Worm (Caenorhabditis elegans) whole organism, L2 larva: ENCODE measurements around the gene ZK809.9.

Experiments
- F13H6.1 ChIP-seq: sonication (generic microtip); optimal IDR thresholded peaks from 2 replicates; lab custom pipeline; 2016; ENCODE audit warnings: missing genetic modification characterization, missing compliant biosample characterization
- Y55F3AM.14 ChIP-seq: fragments of 200-800 bp; sonication (Bioruptor generic); optimal IDR thresholded peaks from 2 replicates; lab custom pipeline; 2018; ENCODE audit warnings: mild to moderate bottlenecking, missing genetic modification characterization, missing compliant biosample characterization
- ZK546.5 ChIP-seq: sonication (generic microtip); optimal IDR thresholded peaks from 2 replicates; lab custom pipeline; 2017; ENCODE audit warnings: missing biosample characterization, missing genetic modification characterization
- alr-1 ChIP-seq: fragments of 150-350 bp; optimal IDR thresholded peaks from 2 replicates; lab custom pipeline; 2014; ENCODE audit warnings: missing biosample characterization, missing genetic modification characterization
- aly-2 ChIP-seq: fragments of 150-350 bp; optimal IDR thresholded peaks from 2 replicates; lab custom pipeline; 2014; ENCODE audit warnings: missing biosample characterization, missing genetic modification characterization
- ama-1 ChIP-seq: fragments of 150-350 bp; optimal IDR thresholded peaks from 2 replicates; lab custom pipeline; 2018; ENCODE audit warnings: inconsistent platforms
- blmp-1 ChIP-seq: sonication (generic microtip); optimal IDR thresholded peaks from 2 replicates; lab custom pipeline; 2017; ENCODE audit warnings: missing genetic modification characterization, mild to moderate bottlenecking, missing compliant biosample characterization, antibody characterized with exemption, moderate library complexity; ENCODE audit not compliant: insufficient read depth
- crh-2 ChIP-seq: sonication (generic microtip); optimal IDR thresholded peaks from 2 replicates; lab custom pipeline; 2017; ENCODE audit warnings: missing biosample characterization, missing genetic modification characterization
- dmd-4 ChIP-seq: sonication (generic microtip); optimal IDR thresholded peaks from 2 replicates; lab custom pipeline; 2017; ENCODE audit warnings: missing biosample characterization, missing genetic modification characterization
- egl-27 ChIP-seq: sonication (generic microtip); optimal IDR thresholded peaks from 3 replicates; lab custom pipeline; 2017; ENCODE audit warnings: missing biosample characterization, missing genetic modification reagents, missing genetic modification characterization
- elt-1 ChIP-seq: fragments of 150-350 bp; optimal IDR thresholded peaks from 2 replicates; lab custom pipeline; 2014; ENCODE audit warnings: missing biosample characterization, missing genetic modification characterization
- elt-3 ChIP-seq: sonication (generic microtip); optimal IDR thresholded peaks from 2 replicates; lab custom pipeline; 2017; ENCODE audit warnings: missing biosample characterization, missing genetic modification characterization
- fos-1 ChIP-seq: fragments of 150-350 bp; optimal IDR thresholded peaks from 2 replicates; lab custom pipeline; 2014; ENCODE audit warnings: missing biosample characterization, missing genetic modification characterization
- gmeb-1 ChIP-seq: fragments of 150-350 bp; optimal IDR thresholded peaks from 2 replicates; lab custom pipeline; 2014; ENCODE audit warnings: missing biosample characterization, missing genetic modification characterization
- lin-11 ChIP-seq: fragments of 150-350 bp; sonication (generic microtip); optimal IDR thresholded peaks from 2 replicates; lab custom pipeline; 2014; ENCODE audit warnings: missing biosample characterization, missing genetic modification characterization, inconsistent platforms, mixed read lengths
- lin-13 ChIP-seq: fragments of 150-350 bp; optimal IDR thresholded peaks from 2 replicates; lab custom pipeline; 2014; ENCODE audit warnings: missing biosample characterization, missing genetic modification reagents, missing genetic modification characterization
- lin-39 ChIP-seq: fragments of 150-350 bp; optimal IDR thresholded peaks from 2 replicates; lab custom pipeline; 2014; ENCODE audit warnings: missing biosample characterization, missing genetic modification reagents, missing genetic modification characterization
- mab-5 ChIP-seq: fragments of 150-350 bp; optimal IDR thresholded peaks from 2 replicates; lab custom pipeline; 2014; ENCODE audit warnings: missing biosample characterization, missing genetic modification characterization
- mbf-1 ChIP-seq: sonication (generic microtip); optimal IDR thresholded peaks from 2 replicates; lab custom pipeline; 2017; ENCODE audit warnings: missing biosample characterization, missing genetic modification characterization
- mdl-1 ChIP-seq, 2 experiments: fragments of 150-350 bp in 1 of 2; sonication (generic microtip) in 1 of 2; optimal IDR thresholded peaks; 2 replicates each; lab custom pipeline; 2017; ENCODE audit warnings: missing biosample characterization in 2 of 2, missing genetic modification characterization in 2 of 2
- nhr-10 ChIP-seq: sonication (generic microtip); optimal IDR thresholded peaks from 2 replicates; lab custom pipeline; 2017; ENCODE audit warnings: missing biosample characterization, missing genetic modification characterization
- nhr-12 ChIP-seq: fragments of 150-350 bp; optimal IDR thresholded peaks from 2 replicates; lab custom pipeline; 2014; ENCODE audit warnings: missing biosample characterization, missing genetic modification characterization
- nhr-21 ChIP-seq: fragments of 150-350 bp; optimal IDR thresholded peaks from 2 replicates; lab custom pipeline; 2014; ENCODE audit warnings: missing biosample characterization, missing genetic modification characterization
- nhr-237 ChIP-seq: fragments of 150-350 bp; optimal IDR thresholded peaks from 2 replicates; lab custom pipeline; 2014; ENCODE audit warnings: missing biosample characterization, missing genetic modification characterization
- nhr-25 ChIP-seq: fragments of 150-350 bp; sonication (generic microtip); optimal IDR thresholded peaks from 3 replicates; lab custom pipeline; 2014; ENCODE audit warnings: missing biosample characterization, missing genetic modification characterization
- peb-1 ChIP-seq: fragments of 150-350 bp; optimal IDR thresholded peaks from 2 replicates; lab custom pipeline; 2014; ENCODE audit warnings: missing biosample characterization, missing genetic modification characterization
- skn-1 ChIP-seq: sonication (generic microtip); optimal IDR thresholded peaks from 2 replicates; lab custom pipeline; 2017; ENCODE audit warnings: missing biosample characterization, missing genetic modification characterization
- sma-3 ChIP-seq: sonication (generic microtip); optimal IDR thresholded peaks from 2 replicates; lab custom pipeline; 2016; ENCODE audit warnings: missing genetic modification reagents, missing genetic modification characterization, missing compliant biosample characterization
- sma-9 ChIP-seq, 2 experiments: fragments of 150-350 bp in 1 of 2; sonication (generic microtip) in 1 of 2; optimal IDR thresholded peaks; 2 replicates each; lab custom pipeline; 2014 to 2016; ENCODE audit warnings: missing genetic modification characterization in 2 of 2, mild to moderate bottlenecking in 1 of 2, missing biosample characterization in 1 of 2, missing compliant biosample characterization in 1 of 2, missing genetic modification reagents in 1 of 2, moderate library complexity in 1 of 2
- snpc-4 ChIP-seq: fragments of 150-350 bp; optimal IDR thresholded peaks from 2 replicates; lab custom pipeline; 2014; ENCODE audit warnings: missing biosample characterization, missing genetic modification characterization
- unc-55 ChIP-seq: fragments of 150-350 bp; sonication (generic microtip); optimal IDR thresholded peaks from 3 replicates; lab custom pipeline; 2014; ENCODE audit warnings: missing biosample characterization, missing genetic modification reagents, missing genetic modification characterization
- zag-1 ChIP-seq: fragments of 150-350 bp; optimal IDR thresholded peaks from 2 replicates; lab custom pipeline; 2014; ENCODE audit warnings: missing biosample characterization, missing genetic modification characterization
- ztf-1 ChIP-seq: fragments of 200-800 bp; sonication (Bioruptor generic); conservative IDR thresholded peaks from 2 replicates; pipeline ENCODE4 v1.3.6; 2022; ENCODE audit warnings: missing genetic modification characterization, missing compliant biosample characterization
- ztf-11 ChIP-seq: sonication (generic microtip); optimal IDR thresholded peaks from 2 replicates; lab custom pipeline; 2017; ENCODE audit warnings: missing biosample characterization, missing genetic modification characterization
- ztf-4 ChIP-seq: fragments of 150-350 bp; optimal IDR thresholded peaks from 2 replicates; lab custom pipeline; 2014; ENCODE audit warnings: missing biosample characterization, missing genetic modification characterization

The ZK809.9 gene

DNA sequence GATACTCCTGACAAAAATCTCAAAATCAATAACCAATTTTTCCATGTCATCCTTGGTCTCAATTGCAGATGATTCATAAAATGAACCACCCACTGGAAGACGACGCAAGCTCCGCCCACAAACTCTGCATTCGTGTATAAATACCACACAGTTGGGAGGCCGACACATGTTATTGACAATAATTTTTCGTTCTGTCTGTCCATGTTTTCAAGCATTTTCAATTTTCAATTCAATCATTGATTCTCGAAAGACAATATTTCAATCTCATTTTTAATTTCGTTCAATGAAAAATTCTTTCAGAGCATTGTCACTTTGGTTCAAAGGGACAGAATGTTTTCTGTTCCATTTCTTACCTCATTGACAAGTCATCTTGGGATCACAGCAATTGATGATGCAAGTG is 10.9 kb downstream of the ZK809.9 start, which contains the start of gene inx-9:
Gene inx-9, plus strand, starts transcription at position 301 of the 400 bp plus-strand sequence.
- no peak for TF ChIP-seq skn-1 (tag; lab: Kevin White, UChicago)
- no peak for TF ChIP-seq peb-1
- TF ChIP-seq fos-1 (tag; lab: Kevin White, UChicago): no peak
- no peak for TF ChIP-seq ama-1 (lab: Kevin White, UChicago)
- no peak for TF ChIP-seq F13H6.1
- no peak for TF ChIP-seq elt-1 (tag; lab: Kevin White, UChicago)
- TF ChIP-seq ztf-11 (tag; lab: Kevin White, UChicago): no peak

DNA sequence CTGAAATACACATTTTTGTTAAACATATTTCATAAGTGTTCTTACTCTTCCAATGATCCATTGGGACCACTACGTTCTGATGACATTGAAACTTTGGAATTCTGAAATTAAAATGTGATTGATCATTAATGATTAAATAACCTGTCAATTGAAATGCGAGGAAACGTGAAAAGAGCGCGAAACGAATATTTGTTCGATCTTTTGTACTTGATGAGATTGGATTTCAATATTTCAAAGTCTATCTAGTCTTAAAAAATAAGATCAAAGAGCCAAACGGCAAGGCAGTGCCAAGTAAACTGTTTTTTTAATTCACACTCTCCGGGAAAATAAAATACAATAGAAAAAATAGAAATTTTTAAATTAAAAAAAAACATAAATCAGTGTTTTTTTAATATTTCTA is 16.8 kb downstream of the ZK809.9 start, which contains the start of gene ZK792.4:
Gene ZK792.4, minus strand, starts transcription at position 101 of the 400 bp plus-strand sequence.
- TF ChIP-seq skn-1 (tag; lab: Kevin White, UChicago): no peak
- TF ChIP-seq mdl-1 (tag; optimal IDR thresholded peaks at IDR 0.05; lab: Kevin White, UChicago): no peak
- TF ChIP-seq elt-3: no peak
- TF ChIP-seq dmd-4: no peak
- no peak for TF ChIP-seq nhr-10 (tag; lab: Kevin White, UChicago)
- no peak for TF ChIP-seq mbf-1 (tag; lab: Kevin White, UChicago)
- no peak for TF ChIP-seq unc-55 (GFP tag; lab: Kevin White, UChicago)
- TF ChIP-seq aly-2 (tag; lab: Kevin White, UChicago): no peak
- TF ChIP-seq lin-39 (tag; lab: Kevin White, UChicago): no peak
- no peak for TF ChIP-seq ztf-1
- no peak for TF ChIP-seq nhr-25
- TF ChIP-seq Y55F3AM.14 (GFP tag; lab: Kevin White, UChicago): no peak
- no peak for TF ChIP-seq nhr-12 (tag; lab: Kevin White, UChicago)
- no peak for TF ChIP-seq sma-3 (GFP tag; lab: Kevin White, UChicago)
- TF ChIP-seq alr-1 (tag; lab: Kevin White, UChicago): no peak
- no peak for TF ChIP-seq ZK546.5 (tag; lab: Kevin White, UChicago)
- TF ChIP-seq sma-9 (GFP tag; optimal IDR thresholded peaks at IDR 0.05; lab: Kevin White, UChicago): no peak
- TF ChIP-seq sma-9 (tag; optimal IDR thresholded peaks at IDR 0.05; lab: Kevin White, UChicago): no peak

DNA sequence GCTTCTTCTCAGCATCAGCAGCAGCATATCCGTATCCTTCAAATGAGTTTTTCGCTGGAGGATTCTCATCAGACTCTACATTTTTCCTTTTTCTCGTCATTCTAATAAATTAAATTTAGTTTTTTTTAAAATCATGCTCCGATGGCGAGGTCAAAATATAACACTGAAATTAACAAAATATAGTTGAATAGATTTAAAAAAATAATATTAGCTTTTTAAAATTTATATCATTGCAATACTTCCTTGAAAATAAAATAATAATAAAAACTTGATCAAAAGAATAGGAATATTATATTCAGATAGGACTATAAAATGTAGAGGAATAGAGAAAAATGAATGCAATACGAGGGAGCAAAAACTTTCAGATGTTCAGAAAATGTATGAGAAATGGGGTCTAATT is 22.9 kb downstream of the ZK809.9 start, which contains the start of gene ZK792.5:
Gene ZK792.5, minus strand, starts transcription at position 101 of the 400 bp plus-strand sequence.
- TF ChIP-seq sma-9 (GFP tag; optimal IDR thresholded peaks at IDR 0.05; lab: Kevin White, UChicago): no peak
- no peak for TF ChIP-seq sma-9 (tag; optimal IDR thresholded peaks at IDR 0.05; lab: Kevin White, UChicago)
- no peak for TF ChIP-seq blmp-1 (tag; lab: Kevin White, UChicago)
- no peak for TF ChIP-seq gmeb-1 (tag; lab: Kevin White, UChicago)
- no peak for TF ChIP-seq snpc-4 (tag; lab: Kevin White, UChicago)
- no peak for TF ChIP-seq alr-1 (tag; lab: Kevin White, UChicago)
- no peak for TF ChIP-seq mdl-1 (tag; optimal IDR thresholded peaks at IDR 0.05; lab: Kevin White, UChicago)
- TF ChIP-seq skn-1 (tag; lab: Kevin White, UChicago): no peak
- no peak for TF ChIP-seq egl-27
- no peak for TF ChIP-seq ztf-11 (tag; lab: Kevin White, UChicago)
- TF ChIP-seq, all 48 proteins: peak for 0

DNA sequence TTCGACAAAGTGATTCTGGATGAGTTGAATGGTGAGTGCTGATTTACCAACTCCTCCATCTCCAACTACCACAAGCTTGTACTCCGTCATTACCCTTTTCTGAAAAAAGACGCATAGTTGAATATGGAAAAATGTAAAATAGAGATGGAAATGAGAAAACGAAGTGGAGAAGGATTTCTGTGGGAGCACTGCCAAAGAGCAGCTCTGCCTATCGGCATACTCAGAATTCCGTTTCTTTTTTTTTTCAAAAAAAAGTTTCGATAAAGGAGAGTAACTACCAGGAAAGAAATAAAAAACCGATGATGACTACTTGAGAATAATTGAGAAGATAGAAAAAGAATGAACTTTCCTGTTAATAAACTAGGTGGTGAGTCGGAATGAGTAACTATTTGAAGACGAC is 25.9 kb downstream of the ZK809.9 start, which contains the start of gene let-60:
Gene let-60, minus strand, starts transcription at position 101 of the 400 bp plus-strand sequence.
- TF ChIP-seq sma-9 (GFP tag; optimal IDR thresholded peaks at IDR 0.05; lab: Kevin White, UChicago): no peak
- TF ChIP-seq sma-9 (tag; optimal IDR thresholded peaks at IDR 0.05; lab: Kevin White, UChicago): no peak
- TF ChIP-seq nhr-237 (tag; lab: Kevin White, UChicago): no peak
- TF ChIP-seq snpc-4 (tag; lab: Kevin White, UChicago): no peak
- TF ChIP-seq mab-5 (tag; lab: Kevin White, UChicago): no peak
- no peak for TF ChIP-seq F13H6.1
- TF ChIP-seq lin-11 (tag; lab: Kevin White, UChicago): no peak
- no peak for TF ChIP-seq unc-55 (GFP tag; lab: Kevin White, UChicago)
- no peak for TF ChIP-seq lin-39 (tag; lab: Kevin White, UChicago)
- TF ChIP-seq ztf-4 (tag; lab: Kevin White, UChicago): no peak
- no peak for TF ChIP-seq lin-13 (GFP tag; lab: Kevin White, UChicago)
- no peak for TF ChIP-seq zag-1
- no peak for TF ChIP-seq ama-1 (lab: Kevin White, UChicago)
- TF ChIP-seq blmp-1 (tag; lab: Kevin White, UChicago): no peak
- TF ChIP-seq crh-2 (tag; lab: Kevin White, UChicago): no peak
- TF ChIP-seq sma-3 (GFP tag; lab: Kevin White, UChicago): no peak
- no peak for TF ChIP-seq nhr-10 (tag; lab: Kevin White, UChicago)
- TF ChIP-seq fos-1 (tag; lab: Kevin White, UChicago): no peak
- no peak for TF ChIP-seq nhr-21 (tag; lab: Kevin White, UChicago)
